Fruit fly (Drosophila melanogaster) whole organism, embryonic: Measurements from ENCODE around the gene CG1024.

Source experiments
- Bteb2 ChIP-seq: fragments of 200-800 bp; sonication (Bioruptor generic); optimal IDR thresholded peaks from 2 replicates; lab custom pipeline; 2016; ENCODE audit warnings: missing biosample characterization, missing genetic modification characterization
- CG10274 ChIP-seq: fragments of 200-800 bp; sonication (Bioruptor generic); optimal IDR thresholded peaks from 3 replicates; lab custom pipeline; 2017; ENCODE audit warnings: missing biosample characterization, mild to moderate bottlenecking, missing genetic modification characterization
- CG10543 ChIP-seq: fragments of 200-800 bp; sonication (Bioruptor generic); optimal IDR thresholded peaks from 3 replicates; lab custom pipeline; 2017; ENCODE audit warnings: missing biosample characterization, mild to moderate bottlenecking, missing genetic modification characterization, moderate library complexity
- CG10959 ChIP-seq: fragments of 200-800 bp; sonication (Bioruptor generic); IDR thresholded peaks from 2 replicates; pipeline ENCODE4 v1.3.6; 2022; ENCODE audit warnings: missing biosample characterization, missing genetic modification characterization
- CG1233 ChIP-seq: fragments of 200-800 bp; sonication (Bioruptor generic); optimal IDR thresholded peaks from 4 replicates; lab custom pipeline; 2018; ENCODE audit warnings: missing biosample characterization, mild to moderate bottlenecking, missing genetic modification characterization
- CG12744 ChIP-seq: fragments of 200-800 bp; sonication (Bioruptor generic); optimal IDR thresholded peaks from 2 replicates; lab custom pipeline; 2016; ENCODE audit warnings: missing biosample characterization, missing genetic modification characterization
- CG1602 ChIP-seq: fragments of 200-800 bp; sonication (Bioruptor generic); optimal IDR thresholded peaks from 3 replicates; lab custom pipeline; 2016; ENCODE audit warnings: missing biosample characterization, missing genetic modification characterization
- CG1603 ChIP-seq: fragments of 200-800 bp; sonication (Bioruptor generic); optimal IDR thresholded peaks from 2 replicates; lab custom pipeline; 2019; ENCODE audit warnings: missing biosample characterization, mild to moderate bottlenecking, missing genetic modification characterization, moderate library complexity
- CG1792 ChIP-seq: fragments of 200-800 bp; sonication (Bioruptor generic); optimal IDR thresholded peaks from 2 replicates; lab custom pipeline; 2016; ENCODE audit warnings: missing biosample characterization, missing genetic modification characterization
- CG2712 ChIP-seq: fragments of 200-800 bp; optimal IDR thresholded peaks from 3 replicates; lab custom pipeline; 2019; ENCODE audit warnings: missing biosample characterization, mild to moderate bottlenecking, missing genetic modification characterization, moderate library complexity
- CG4424 ChIP-seq: fragments of 200-800 bp; sonication (Bioruptor generic); optimal IDR thresholded peaks from 3 replicates; lab custom pipeline; 2016; ENCODE audit warnings: missing biosample characterization, missing genetic modification characterization
- CG4820 ChIP-seq: fragments of 200-800 bp; sonication (Bioruptor generic); optimal IDR thresholded peaks from 3 replicates; lab custom pipeline; 2016; ENCODE audit warnings: missing biosample characterization, missing genetic modification characterization
- CG7963 ChIP-seq: fragments of 200-800 bp; sonication (Bioruptor generic); IDR thresholded peaks from 3 replicates; pipeline ENCODE4 v1.3.6; 2022; ENCODE audit warnings: missing biosample characterization, missing genetic modification characterization; ENCODE audit not compliant: partially characterized antibody
- CG8388 ChIP-seq: fragments of 200-800 bp; sonication (Bioruptor generic); optimal IDR thresholded peaks from 2 replicates; lab custom pipeline; 2019; ENCODE audit warnings: missing biosample characterization, mild to moderate bottlenecking, missing genetic modification characterization, moderate library complexity
- CG9797 ChIP-seq: fragments of 200-800 bp; sonication (Bioruptor generic); optimal IDR thresholded peaks from 3 replicates; lab custom pipeline; 2018; ENCODE audit warnings: missing biosample characterization, mild to moderate bottlenecking, missing genetic modification characterization
- CG9817 ChIP-seq: fragments of 200-800 bp; sonication (Bioruptor generic); optimal IDR thresholded peaks from 2 replicates; lab custom pipeline; 2018; ENCODE audit warnings: missing biosample characterization, mild to moderate bottlenecking, missing genetic modification characterization, moderate library complexity
- Chrac-16 ChIP-seq: fragments of 200-800 bp; sonication (Bioruptor generic); optimal IDR thresholded peaks from 3 replicates; lab custom pipeline; 2016; ENCODE audit warnings: missing biosample characterization, missing genetic modification characterization
- CkIIα-i1 ChIP-seq: fragments of 200-800 bp; sonication (Bioruptor generic); IDR thresholded peaks from 2 replicates; pipeline ENCODE4 v1.3.6; 2022; ENCODE audit warnings: missing biosample characterization, missing genetic modification characterization
- CoRest ChIP-seq: fragments of 200-800 bp; sonication (Bioruptor generic); optimal IDR thresholded peaks from 3 replicates; lab custom pipeline; 2018; ENCODE audit warnings: missing biosample characterization, mild to moderate bottlenecking, missing genetic modification characterization, moderate library complexity
- Dip2 ChIP-seq: fragments of 200-800 bp; sonication (Bioruptor generic); IDR thresholded peaks from 2 replicates; pipeline ENCODE4 v1.3.6; 2022; ENCODE audit warnings: missing biosample characterization, missing genetic modification characterization
- Doc3 ChIP-seq: fragments of 200-800 bp; sonication (Bioruptor generic); IDR thresholded peaks from 3 replicates; pipeline ENCODE4 v1.3.6; 2022; ENCODE audit warnings: missing biosample characterization, missing genetic modification characterization; ENCODE audit not compliant: partially characterized antibody
- Dp ChIP-seq: fragments of 200-800 bp; sonication (Bioruptor generic); optimal IDR thresholded peaks from 2 replicates; lab custom pipeline; 2018; ENCODE audit warnings: missing biosample characterization, mild to moderate bottlenecking, missing genetic modification characterization, moderate library complexity
- E2f2 ChIP-seq: fragments of 200-800 bp; sonication (Bioruptor generic); IDR thresholded peaks from 2 replicates; pipeline ENCODE4 v1.3.6; 2022; ENCODE audit warnings: missing biosample characterization, missing genetic modification characterization
- Fer2 ChIP-seq: fragments of 200-800 bp; sonication (Bioruptor generic); optimal IDR thresholded peaks from 2 replicates; lab custom pipeline; 2018; ENCODE audit warnings: missing biosample characterization, mild to moderate bottlenecking, missing genetic modification characterization, moderate library complexity
- Gug ChIP-seq: fragments of 200-800 bp; sonication (Bioruptor generic); IDR thresholded peaks from 4 replicates; pipeline ENCODE4 v1.3.6; 2022; ENCODE audit warnings: missing biosample characterization, missing genetic modification characterization
- H2.0 ChIP-seq: fragments of 200-800 bp; sonication (Bioruptor generic); IDR thresholded peaks from 2 replicates; pipeline ENCODE4 v1.3.6; 2022; ENCODE audit warnings: missing biosample characterization, missing genetic modification characterization
- Hmr ChIP-seq: fragments of 200-800 bp; sonication (Bioruptor generic); optimal IDR thresholded peaks from 3 replicates; lab custom pipeline; 2017; ENCODE audit warnings: mild to moderate bottlenecking, missing biosample characterization, missing genetic modification reagents, missing genetic modification characterization
- Hsf ChIP-seq: fragments of 200-800 bp; sonication (Bioruptor generic); optimal IDR thresholded peaks from 3 replicates; lab custom pipeline; 2016; ENCODE audit warnings: missing biosample characterization, missing genetic modification characterization
- Jarid2 ChIP-seq: fragments of 200-800 bp; sonication (Bioruptor generic); optimal IDR thresholded peaks from 3 replicates; lab custom pipeline; 2017; ENCODE audit warnings: mild to moderate bottlenecking, missing biosample characterization, missing genetic modification reagents, missing genetic modification characterization
- Lhr ChIP-seq: fragments of 200-800 bp; sonication (Bioruptor generic); optimal IDR thresholded peaks from 3 replicates; lab custom pipeline; 2017; ENCODE audit warnings: mild to moderate bottlenecking, missing biosample characterization, missing genetic modification reagents, missing genetic modification characterization
- Lim3 ChIP-seq: fragments of 200-800 bp; sonication (Bioruptor generic); IDR thresholded peaks from 2 replicates; pipeline ENCODE4 v1.3.6; 2022; ENCODE audit warnings: missing biosample characterization, missing genetic modification characterization
- Mrtf ChIP-seq: fragments of 200-800 bp; sonication (Bioruptor generic); IDR thresholded peaks from 3 replicates; pipeline ENCODE4 v1.3.6; 2022; ENCODE audit warnings: missing biosample characterization, missing genetic modification characterization
- Scr ChIP-seq: fragments of 200-800 bp; sonication (Bioruptor generic); IDR thresholded peaks from 2 replicates; pipeline ENCODE4 v1.3.6; 2022; ENCODE audit warnings: missing biosample characterization, missing genetic modification characterization; ENCODE audit not compliant: partially characterized antibody
- ase ChIP-seq: fragments of 200-800 bp; sonication (Bioruptor generic); IDR thresholded peaks from 3 replicates; pipeline ENCODE4 v1.3.6; 2022; ENCODE audit warnings: missing biosample characterization, missing genetic modification characterization
- bbx ChIP-seq: fragments of 200-800 bp; sonication (Bioruptor generic); IDR thresholded peaks from 2 replicates; pipeline ENCODE4 v1.3.6; 2022; ENCODE audit warnings: missing biosample characterization, missing genetic modification characterization; ENCODE audit not compliant: partially characterized antibody
- bigmax ChIP-seq: fragments of 200-800 bp; sonication (Bioruptor generic); optimal IDR thresholded peaks from 2 replicates; lab custom pipeline; 2018; ENCODE audit warnings: missing biosample characterization, mild to moderate bottlenecking, missing genetic modification characterization
- chinmo ChIP-seq: fragments of 200-800 bp; sonication (Bioruptor generic); IDR thresholded peaks from 4 replicates; pipeline ENCODE4 v1.3.6; 2022; ENCODE audit warnings: missing biosample characterization, missing genetic modification characterization; ENCODE audit not compliant: partially characterized antibody
- danr ChIP-seq: fragments of 200-800 bp; sonication (Bioruptor generic); IDR thresholded peaks from 2 replicates; pipeline ENCODE4 v1.3.6; 2022; ENCODE audit warnings: missing biosample characterization, missing genetic modification characterization
- dm ChIP-seq: fragments of 200-800 bp; sonication (Bioruptor generic); optimal IDR thresholded peaks from 3 replicates; lab custom pipeline; 2016; ENCODE audit warnings: missing biosample characterization, missing genetic modification characterization
- gem ChIP-seq: fragments of 200-800 bp; sonication (Bioruptor generic); optimal IDR thresholded peaks from 2 replicates; lab custom pipeline; 2019; ENCODE audit warnings: missing biosample characterization, mild to moderate bottlenecking, missing genetic modification characterization, moderate library complexity
- hb ChIP-seq: fragments of 200-800 bp; sonication (Bioruptor generic); IDR thresholded peaks from 3 replicates; pipeline ENCODE4 v1.3.6; 2022; ENCODE audit warnings: missing biosample characterization, missing genetic modification characterization; ENCODE audit not compliant: partially characterized antibody
- her ChIP-seq: fragments of 200-800 bp; sonication (Bioruptor generic); optimal IDR thresholded peaks from 2 replicates; lab custom pipeline; 2016; ENCODE audit warnings: missing biosample characterization, missing genetic modification characterization
- klu ChIP-seq: fragments of 200-800 bp; sonication (Bioruptor generic); IDR thresholded peaks from 2 replicates; pipeline ENCODE4 v1.3.6; 2022; ENCODE audit warnings: missing biosample characterization, missing genetic modification characterization
- knrl ChIP-seq: fragments of 200-800 bp; sonication (Bioruptor generic); IDR thresholded peaks from 3 replicates; pipeline ENCODE4 v1.3.6; 2022; ENCODE audit warnings: missing biosample characterization, missing genetic modification characterization; ENCODE audit not compliant: partially characterized antibody
- lilli ChIP-seq: fragments of 200-800 bp; sonication (Bioruptor generic); optimal IDR thresholded peaks from 3 replicates; lab custom pipeline; 2016; ENCODE audit warnings: missing biosample characterization, missing genetic modification characterization
- pum ChIP-seq: fragments of 200-800 bp; sonication (Bioruptor generic); optimal IDR thresholded peaks from 2 replicates; lab custom pipeline; 2016; ENCODE audit warnings: missing biosample characterization, missing genetic modification characterization
- sd ChIP-seq: fragments of 200-800 bp; sonication (Bioruptor generic); optimal IDR thresholded peaks from 3 replicates; lab custom pipeline; 2018; ENCODE audit warnings: missing biosample characterization, mild to moderate bottlenecking, missing genetic modification characterization, moderate library complexity
- tll ChIP-seq, 2 experiments: fragments of 200-800 bp in 1 of 2; fragments of >200 bp in 1 of 2; sonication (Bioruptor generic) in 1 of 2; optimal IDR thresholded peaks; 2 replicates each; lab custom pipeline; 2017 to 2019; ENCODE audit warnings: missing biosample characterization in 2 of 2, missing genetic modification characterization in 2 of 2, mild to moderate bottlenecking in 1 of 2, moderate library complexity in 1 of 2
- tna ChIP-seq: fragments of 200-800 bp; sonication (Bioruptor generic); IDR thresholded peaks from 2 replicates; pipeline ENCODE4 v1.3.6; 2022; ENCODE audit warnings: missing biosample characterization, missing genetic modification characterization; ENCODE audit not compliant: partially characterized antibody
- unc-4 ChIP-seq: fragments of 200-800 bp; sonication (Bioruptor generic); IDR thresholded peaks from 2 replicates; pipeline ENCODE4 v1.3.6; 2022; ENCODE audit warnings: missing biosample characterization, missing genetic modification characterization; ENCODE audit not compliant: partially characterized antibody
- zfh1 ChIP-seq: fragments of 200-800 bp; sonication (Bioruptor generic); IDR thresholded peaks from 3 replicates; pipeline ENCODE4 v1.3.6; 2022; ENCODE audit warnings: missing biosample characterization, missing genetic modification characterization

Gene CG1024

dm6 chr3R:6388414-6388830 lies 8.3 kb upstream of the CG1024 start:
- TF ChIP-seq CkIIα-i1 (no peak), CG9797 (GFP tag; lab: Kevin White, UChicago) (no peak), CG8388 (GFP tag; lab: Kevin White, UChicago) (no peak), CG1233 (no peak), Doc3 (GFP tag; lab: Robert Waterston, UW) (peak; percentile 64; the same call in 1 of the 3 replicates), zfh1 (GFP tag; lab: Robert Waterston, UW) (no peak), hb (peak; percentile 83), CoRest (no peak), knrl (GFP tag; lab: Robert Waterston, UW) (no peak), klu (GFP tag; lab: Robert Waterston, UW) (no peak), Lhr (GFP tag; lab: Kevin White, UChicago) (no peak), ase (GFP tag; lab: Robert Waterston, UW) (no peak), Jarid2 (no peak), Hsf (GFP tag; lab: Kevin White, UChicago) (no peak), CG1792 (GFP tag; lab: Kevin White, UChicago) (no peak), Dp (GFP tag; lab: Kevin White, UChicago) (no peak), CG2712 (no peak), sd (tag; lab: Kevin White, UChicago) (no peak), Gug (GFP tag; lab: Robert Waterston, UW) (no peak), Lim3 (no peak), CG1603 (no peak), her (GFP tag; lab: Kevin White, UChicago) (no peak), chinmo (GFP tag; lab: Robert Waterston, UW) (peak; percentile 74; the same call in 2 of the 4 replicates), Chrac-16 (no peak), Scr (peak; percentile 71), CG1602 (no peak), H2.0 (GFP tag; lab: Robert Waterston, UW) (no peak), bigmax (no peak), lilli (GFP tag; lab: Kevin White, UChicago) (no peak), E2f2 (GFP tag; lab: Robert Waterston, UW) (no peak), gem (tag; lab: Kevin White, UChicago) (no peak), CG4424 (GFP tag; lab: Kevin White, UChicago) (no peak), CG12744 (GFP tag; lab: Kevin White, UChicago) (no peak), unc-4 (GFP tag; lab: Robert Waterston, UW) (peak; percentile 51), pum (GFP tag; lab: Kevin White, UChicago) (no peak), Mrtf (GFP tag; lab: Robert Waterston, UW) (no peak), Dip2 (no peak), tna (GFP tag; lab: Robert Waterston, UW) (peak; percentile 92), Hmr (GFP tag; lab: Kevin White, UChicago) (no peak), bbx (GFP tag; lab: Robert Waterston, UW) (peak; percentile 55), tll (GFP tag; optimal IDR thresholded peaks at IDR 0.05; lab: Kevin White, UChicago) (no peak), dm (GFP tag; lab: Kevin White, UChicago) (no peak), CG7963 (GFP tag; lab: Robert Waterston, UW) (peak; percentile 76), CG10543 (GFP tag; lab: Kevin White, UChicago) (no peak), danr (GFP tag; lab: Robert Waterston, UW) (no peak), Fer2 (tag; lab: Kevin White, UChicago) (no peak), CG9817 (tag; lab: Kevin White, UChicago) (no peak), Bteb2 (GFP tag; lab: Kevin White, UChicago) (no peak), CG10274 (GFP tag; lab: Kevin White, UChicago) (no peak), CG10959 (GFP tag; lab: Robert Waterston, UW) (no peak), CG4820 (GFP tag; lab: Kevin White, UChicago) (no peak)
